Worm (Caenorhabditis elegans): ENCODE measurements around the gene jip-1.

- TF ChIP-seq hnd-1 (tag; optimal IDR thresholded peaks at IDR 0.05) (no peak), B0310.2 (tag; optimal IDR thresholded peaks at IDR 0.05) (no peak), ama-1 (optimal IDR thresholded peaks at IDR 0.05) (no peak), hmbx-1 (tag; optimal IDR thresholded peaks at IDR 0.05) (no peak), sea-1 (GFP tag; conservative IDR thresholded peaks at IDR 0.05) (no peak), tbx-37 (GFP tag; conservative IDR thresholded peaks at IDR 0.05) (no peak), tra-4 (tag; optimal IDR thresholded peaks at IDR 0.05) (no peak)
Measured at ce11 chrII:1378259-1378658, 51.5 kb downstream of the jip-1 start, which contains the start of gene F54D12.10.

All from whole organism, early embryonic.